Fruit fly (Drosophila melanogaster) whole organism, wandering third instar larva: Measurements from ENCODE around the gene Tg.

Source experiments
- CG32264 ChIP-seq: fragments of 200-800 bp; sonication (Bioruptor generic); optimal IDR thresholded peaks from 2 replicates; lab custom pipeline; 2016; ENCODE audit warnings: missing biosample characterization, missing genetic modification characterization
- CG9705 ChIP-seq: fragments of 200-800 bp; sonication (Bioruptor generic); optimal IDR thresholded peaks from 2 replicates; lab custom pipeline; 2018; ENCODE audit warnings: missing biosample characterization, mild to moderate bottlenecking, missing genetic modification characterization
- CrebA ChIP-seq: fragments of 200-800 bp; sonication (Bioruptor generic); optimal IDR thresholded peaks from 2 replicates; lab custom pipeline; 2016; ENCODE audit warnings: missing biosample characterization, mild to moderate bottlenecking, missing genetic modification characterization, borderline replicate concordance
- Dfd ChIP-seq: fragments of >200 bp; optimal IDR thresholded peaks from 2 replicates; lab custom pipeline; 2017; ENCODE audit warnings: missing biosample characterization, missing genetic modification characterization
- Dif ChIP-seq: fragments of 200-275, 200-300 bp; sonication (Bioruptor generic); optimal IDR thresholded peaks from 2 replicates; lab custom pipeline; 2018; ENCODE audit warnings: missing biosample characterization, missing genetic modification characterization; ENCODE audit not compliant: partially characterized antibody
- GATAd ChIP-seq: sonication (Bioruptor generic); optimal IDR thresholded peaks from 2 replicates; lab custom pipeline; 2016; ENCODE audit warnings: missing biosample characterization, missing genetic modification characterization
- HLH106 ChIP-seq: fragments of 200-800 bp; optimal IDR thresholded peaks from 3 replicates; lab custom pipeline; 2019; ENCODE audit warnings: missing biosample characterization, mild to moderate bottlenecking, missing genetic modification characterization, moderate library complexity
- Hnf4 ChIP-seq: fragments of 200-800 bp; sonication (Bioruptor generic); optimal IDR thresholded peaks from 2 replicates; lab custom pipeline; 2016; ENCODE audit warnings: missing biosample characterization, mild to moderate bottlenecking, missing genetic modification characterization
- Hr78 ChIP-seq: fragments of >200 bp; optimal IDR thresholded peaks from 2 replicates; lab custom pipeline; 2017; ENCODE audit warnings: missing biosample characterization, missing genetic modification characterization
- Jra ChIP-seq: sonication (Bioruptor generic); optimal IDR thresholded peaks from 2 replicates; lab custom pipeline; 2016; ENCODE audit warnings: missing biosample characterization, missing genetic modification characterization
- Mio ChIP-seq: sonication (Bioruptor generic); optimal IDR thresholded peaks from 2 replicates; lab custom pipeline; 2016; ENCODE audit warnings: missing biosample characterization, missing genetic modification characterization
- Myc ChIP-seq: fragments of >200 bp; optimal IDR thresholded peaks from 2 replicates; lab custom pipeline; 2017
- N ChIP-seq: fragments of >200 bp; optimal IDR thresholded peaks from 2 replicates; lab custom pipeline; 2018; ENCODE audit warnings: missing biosample characterization, missing external identifiers, missing genetic modification characterization
- OdsH ChIP-seq: fragments of 200-800 bp; sonication (Bioruptor generic); optimal IDR thresholded peaks from 2 replicates; lab custom pipeline; 2016; ENCODE audit warnings: missing biosample characterization, mild to moderate bottlenecking, missing genetic modification characterization
- Rel ChIP-seq, 2 experiments: fragments of 200-800 bp; sonication (Bioruptor generic) in 1 of 2; optimal IDR thresholded peaks; 2 replicates in 1 of 2; 3 replicates in 1 of 2; lab custom pipeline; 2016 to 2019; ENCODE audit warnings: mild to moderate bottlenecking in 2 of 2, missing biosample characterization in 2 of 2, missing genetic modification characterization in 2 of 2, moderate library complexity in 1 of 2
- Sp1 ChIP-seq: fragments of 200-800 bp; sonication (Bioruptor generic); optimal IDR thresholded peaks from 3 replicates; lab custom pipeline; 2019; ENCODE audit warnings: missing biosample characterization, mild to moderate bottlenecking, missing genetic modification characterization, moderate library complexity
- Vsx2 ChIP-seq: fragments of 200-300, 225-300 bp; sonication (Bioruptor generic); optimal IDR thresholded peaks from 2 replicates; lab custom pipeline; 2018; ENCODE audit warnings: missing biosample characterization, missing genetic modification characterization; ENCODE audit not compliant: partially characterized antibody
- br ChIP-seq: fragments of 200-800 bp; sonication (Bioruptor generic); optimal IDR thresholded peaks from 2 replicates; lab custom pipeline; 2016; ENCODE audit warnings: missing biosample characterization, missing genetic modification characterization
- dl ChIP-seq, 2 experiments: fragments of 175-275, 200-275 bp in 1 of 2; fragments of 200-275 bp in 1 of 2; sonication (Bioruptor generic); optimal IDR thresholded peaks; lab custom pipeline; 2018; ENCODE audit warnings: mild to moderate bottlenecking in 2 of 2, missing biosample characterization in 2 of 2, missing genetic modification characterization in 2 of 2, moderate library complexity in 2 of 2; ENCODE audit not compliant: partially characterized antibody in 2 of 2, insufficient read depth in 1 of 2
- dmrt93B ChIP-seq: fragments of 200-800 bp; sonication (Bioruptor generic); optimal IDR thresholded peaks from 2 replicates; lab custom pipeline; 2018; ENCODE audit warnings: missing biosample characterization, mild to moderate bottlenecking, missing genetic modification characterization
- ey ChIP-seq: fragments of 200-800 bp; sonication (Bioruptor generic); optimal IDR thresholded peaks from 2 replicates; lab custom pipeline; 2016; ENCODE audit warnings: missing biosample characterization, missing genetic modification characterization
- foxo ChIP-seq, 2 experiments: fragments of 200-800 bp; sonication (Bioruptor generic); optimal IDR thresholded peaks; 2 replicates in 1 of 2; 3 replicates in 1 of 2; lab custom pipeline; 2016 to 2017; ENCODE audit warnings: missing biosample characterization in 2 of 2, missing genetic modification characterization in 2 of 2
- fru ChIP-seq: fragments of 200-800 bp; sonication (Bioruptor generic); optimal IDR thresholded peaks from 3 replicates; lab custom pipeline; 2016; ENCODE audit warnings: missing biosample characterization, mild to moderate bottlenecking, missing genetic modification characterization
- h ChIP-seq: fragments of 200-800 bp; sonication (Bioruptor generic); optimal IDR thresholded peaks from 3 replicates; lab custom pipeline; 2016; ENCODE audit warnings: missing biosample characterization, mild to moderate bottlenecking, missing genetic modification characterization
- lola ChIP-seq: fragments of >200 bp; optimal IDR thresholded peaks from 2 replicates; lab custom pipeline; 2017; ENCODE audit warnings: missing biosample characterization, missing genetic modification characterization
- psq ChIP-seq: fragments of 200-800 bp; sonication (Bioruptor generic); optimal IDR thresholded peaks from 3 replicates; lab custom pipeline; 2017; ENCODE audit warnings: missing biosample characterization, mild to moderate bottlenecking, missing genetic modification characterization, moderate library complexity
- rgr ChIP-seq: fragments of 200-800 bp; sonication (Bioruptor generic); optimal IDR thresholded peaks from 3 replicates; lab custom pipeline; 2016; ENCODE audit warnings: missing biosample characterization, mild to moderate bottlenecking, missing genetic modification characterization
- sage ChIP-seq: fragments of 200-800 bp; sonication (Bioruptor generic); optimal IDR thresholded peaks from 2 replicates; lab custom pipeline; 2016; ENCODE audit warnings: missing biosample characterization, mild to moderate bottlenecking, missing genetic modification characterization
- sv ChIP-seq: fragments of 200-800 bp; sonication (Bioruptor generic); optimal IDR thresholded peaks from 3 replicates; lab custom pipeline; 2016; ENCODE audit warnings: missing biosample characterization, missing genetic modification characterization
- tai ChIP-seq: sonication (Bioruptor generic); optimal IDR thresholded peaks from 2 replicates; lab custom pipeline; 2016; ENCODE audit warnings: missing biosample characterization, missing genetic modification characterization
- usp ChIP-seq: fragments of >200 bp; optimal IDR thresholded peaks from 2 replicates; lab custom pipeline; 2017; ENCODE audit warnings: missing biosample characterization, missing genetic modification characterization
- woc ChIP-seq: sonication (Bioruptor generic); optimal IDR thresholded peaks from 2 replicates; lab custom pipeline; 2016; ENCODE audit warnings: missing biosample characterization, mild to moderate bottlenecking, missing genetic modification characterization

Gene Tg

DNA sequence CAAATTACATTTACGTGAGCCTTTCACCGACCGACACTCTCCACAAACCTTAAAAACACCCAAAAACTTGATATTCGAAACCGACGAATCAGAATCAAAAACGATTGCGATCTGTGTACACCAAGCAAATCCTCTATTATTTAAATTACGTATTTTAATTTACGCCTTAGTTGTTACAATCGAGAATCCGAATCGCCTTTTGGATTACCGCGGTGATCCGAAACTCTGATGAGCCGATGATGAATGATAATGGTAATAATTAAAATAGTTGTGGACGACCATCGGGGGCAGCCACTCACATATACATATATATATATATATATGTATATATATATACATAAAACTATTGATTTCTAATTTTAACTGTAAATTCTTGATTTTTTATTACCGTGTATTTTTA lies 28.5 kb downstream of the Tg start, which contains the start of gene CG7367:
CG7367 (minus strand) TSS at position 101 of the 400 bp plus-strand sequence.
- TF ChIP-seq Sp1 (GFP tag; lab: Kevin White, UChicago) (no peak), fru (GFP tag; lab: Kevin White, UChicago) (no peak), Myc (lab: Kevin White, UChicago) (no peak), foxo (GFP tag; optimal IDR thresholded peaks at IDR 0.05; lab: Kevin White, UChicago) (no peak), ey (GFP tag; lab: Kevin White, UChicago) (no peak), tai (GFP tag; lab: Kevin White, UChicago) (no peak), sv (GFP tag; lab: Kevin White, UChicago) (no peak), woc (GFP tag; lab: Kevin White, UChicago) (no peak)

DNA sequence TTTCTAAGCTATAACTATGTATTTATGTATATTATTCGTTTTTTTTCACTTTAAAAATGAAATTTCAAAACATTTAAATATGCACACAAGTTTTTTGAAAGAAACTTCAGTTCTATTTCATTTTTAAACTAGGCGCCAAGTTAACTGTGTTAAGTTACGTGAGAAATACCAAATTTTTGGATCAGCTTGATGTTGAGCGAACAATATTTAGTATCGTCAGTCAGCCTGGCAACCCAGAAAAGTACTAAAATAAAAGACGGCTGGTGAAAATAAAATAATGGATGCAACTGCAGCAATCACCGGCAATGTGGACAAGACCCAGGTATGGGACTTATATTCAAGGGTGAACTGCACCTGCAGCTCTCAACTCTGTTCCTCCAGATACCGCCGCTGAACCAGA lies 29.7 kb downstream of the Tg start, which contains the start of gene CCDC53:
CCDC53 (plus strand) TSS at position 235 of the 400 bp plus-strand sequence.
- TF ChIP-seq Myc (lab: Kevin White, UChicago): peak; percentile 56
- no peak for TF ChIP-seq psq

DNA sequence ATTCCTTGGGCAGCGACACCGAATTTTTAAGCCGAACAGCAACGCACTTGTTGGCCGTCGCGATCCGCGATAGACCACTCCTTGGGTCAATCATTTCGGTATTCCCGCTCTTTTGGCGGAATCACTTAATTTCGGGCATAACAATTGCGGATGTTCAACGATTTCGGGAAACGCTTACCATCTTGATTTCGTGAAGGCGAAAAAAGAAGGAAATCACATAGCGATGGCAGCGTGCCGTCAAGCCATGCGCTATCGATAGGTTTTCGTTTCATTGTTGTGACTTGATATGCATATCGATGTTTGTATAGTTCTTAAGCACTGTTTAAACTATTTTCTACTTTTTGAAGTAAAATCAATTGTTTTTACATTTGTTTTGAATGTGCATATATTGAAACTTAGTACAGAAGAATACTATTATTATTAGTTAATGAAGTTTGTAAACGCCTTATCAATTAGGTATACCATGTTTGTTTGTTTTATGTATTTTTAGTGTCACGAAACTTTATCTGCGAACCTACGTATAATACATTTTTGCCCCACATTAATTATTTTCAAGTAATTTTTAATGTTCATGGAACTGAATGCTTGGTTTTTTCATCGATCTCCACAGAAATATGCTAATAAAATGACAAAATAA lies 31.6 kb downstream of the Tg start, which contains the start of gene RpL36A:
RpL36A (minus strand) TSS at position 265 of the 637 bp plus-strand sequence.
- no peak for TF ChIP-seq Vsx2 (GFP tag; lab: Kevin White, UChicago)
- TF ChIP-seq woc (GFP tag; lab: Kevin White, UChicago): no peak
- TF ChIP-seq h (GFP tag; lab: Kevin White, UChicago): peak; percentile 50
- peak; percentile 1 for TF ChIP-seq psq
- TF ChIP-seq Rel (GFP tag; optimal IDR thresholded peaks at IDR 0.05; lab: Kevin White, UChicago): no peak
- peak; percentile 50 for TF ChIP-seq Rel (tag; optimal IDR thresholded peaks at IDR 0.05; lab: Kevin White, UChicago)
- no peak for TF ChIP-seq tai (GFP tag; lab: Kevin White, UChicago)
- TF ChIP-seq usp (GFP tag; lab: Kevin White, UChicago): no peak
- TF ChIP-seq ey (GFP tag; lab: Kevin White, UChicago): no peak
- no peak for TF ChIP-seq CG32264 (GFP tag; lab: Kevin White, UChicago)
- no peak for TF ChIP-seq Dfd (GFP tag; lab: Kevin White, UChicago)
- TF ChIP-seq CG9705 (GFP tag; lab: Kevin White, UChicago): peak; percentile 25
- peak in 1 of 2 experiments; percentile 45 for TF ChIP-seq foxo (GFP tag; optimal IDR thresholded peaks at IDR 0.05; lab: Kevin White, UChicago)
- no peak for TF ChIP-seq fru (GFP tag; lab: Kevin White, UChicago)
- TF ChIP-seq Mio: no peak
- TF ChIP-seq dmrt93B (GFP tag; lab: Kevin White, UChicago): no peak
- TF ChIP-seq lola (GFP tag; lab: Kevin White, UChicago): no peak
- TF ChIP-seq sv (GFP tag; lab: Kevin White, UChicago): peak; percentile 16
- no peak for TF ChIP-seq br (GFP tag; lab: Kevin White, UChicago)
- TF ChIP-seq Hr78: no peak
- peak; percentile 67 for TF ChIP-seq Sp1 (GFP tag; lab: Kevin White, UChicago)
- no peak for TF ChIP-seq sage (GFP tag; lab: Kevin White, UChicago)
- TF ChIP-seq OdsH: peak; percentile 35
- TF ChIP-seq Hnf4 (GFP tag; lab: Kevin White, UChicago): no peak
- no peak for TF ChIP-seq dl (GFP tag; optimal IDR thresholded peaks at IDR 0.05; lab: Kevin White, UChicago; ENCODE audit: insufficient read depth in 1 of 2, partially characterized antibody in 2 of 2)
- TF ChIP-seq N (GFP tag; lab: Kevin White, UChicago): no peak
- peak; percentile 17 for TF ChIP-seq HLH106 (tag; lab: Kevin White, UChicago)
- TF ChIP-seq GATAd: no peak

DNA sequence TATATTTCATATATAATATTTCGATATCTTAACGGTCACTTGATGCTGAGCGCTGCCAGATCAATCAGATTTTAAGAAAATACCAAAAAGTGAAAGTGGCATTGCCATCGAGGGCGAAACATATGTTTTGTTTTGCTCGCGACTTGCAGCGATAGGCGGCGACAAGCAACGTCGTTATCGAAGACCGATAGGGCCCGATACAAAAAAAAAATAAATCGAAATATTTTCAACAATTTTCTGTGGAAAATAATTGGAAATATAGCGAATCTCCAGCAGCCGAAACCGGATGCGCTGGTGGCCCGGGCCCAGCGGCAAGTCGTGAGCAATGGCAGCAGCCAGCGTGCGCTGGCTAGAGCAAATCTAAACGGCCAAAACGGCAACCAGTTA lies 32.1 kb downstream of the Tg start, which contains the start of gene Megf8:
Megf8 (plus strand) TSS at position 190 of the 387 bp plus-strand sequence.
- TF ChIP-seq rgr (GFP tag; lab: Kevin White, UChicago) (no peak), CG32264 (GFP tag; lab: Kevin White, UChicago) (no peak), Rel (GFP tag; optimal IDR thresholded peaks at IDR 0.05; lab: Kevin White, UChicago) (no peak), Rel (tag; optimal IDR thresholded peaks at IDR 0.05; lab: Kevin White, UChicago) (no peak), usp (GFP tag; lab: Kevin White, UChicago) (no peak), psq (no peak), Sp1 (GFP tag; lab: Kevin White, UChicago) (no peak), sage (GFP tag; lab: Kevin White, UChicago) (no peak), CrebA (GFP tag; lab: Kevin White, UChicago) (no peak), Jra (GFP tag; lab: Kevin White, UChicago) (no peak), h (GFP tag; lab: Kevin White, UChicago) (no peak), CG9705 (GFP tag; lab: Kevin White, UChicago) (no peak), tai (GFP tag; lab: Kevin White, UChicago) (no peak), foxo (GFP tag; optimal IDR thresholded peaks at IDR 0.05; lab: Kevin White, UChicago) (no peak), Dif (GFP tag; lab: Kevin White, UChicago) (no peak), dl (GFP tag; optimal IDR thresholded peaks at IDR 0.05; lab: Kevin White, UChicago; ENCODE audit: insufficient read depth in 1 of 2, partially characterized antibody in 2 of 2) (no peak), Hnf4 (GFP tag; lab: Kevin White, UChicago) (no peak), fru (GFP tag; lab: Kevin White, UChicago) (no peak), br (GFP tag; lab: Kevin White, UChicago) (no peak), OdsH (no peak), Dfd (GFP tag; lab: Kevin White, UChicago) (no peak)
- TF ChIP-seq, all 38 proteins: peak for 0
